Worm (Caenorhabditis elegans) whole organism, L4 larva: ENCODE measurements around the gene lys-6.

Experiments
- F44E2.7 ChIP-seq: fragments of 200-800 bp; sonication (Bioruptor generic); IDR thresholded peaks from 2 replicates; pipeline ENCODE4 v2.1.2; 2022; ENCODE audit warnings: missing genetic modification characterization, missing compliant biosample characterization
- F49E8.2 ChIP-seq: sonication (generic microtip); optimal IDR thresholded peaks from 2 replicates; lab custom pipeline; 2016; ENCODE audit warnings: missing compliant biosample characterization, mild to moderate bottlenecking, missing genetic modification characterization, borderline replicate concordance
- R02D3.7 ChIP-seq: fragments of 150-350 bp; sonication (generic microtip); optimal IDR thresholded peaks from 3 replicates; lab custom pipeline; 2014; ENCODE audit warnings: missing biosample characterization, missing genetic modification characterization
- T26A8.4 ChIP-seq: fragments of 200-800 bp; sonication (Bioruptor generic); IDR thresholded peaks from 2 replicates; pipeline ENCODE4 v1.3.6; 2022; ENCODE audit warnings: missing genetic modification characterization, missing compliant biosample characterization
- Y48G9A.11 ChIP-seq: fragments of 200-800 bp; sonication (Bioruptor generic); IDR thresholded peaks from 2 replicates; pipeline ENCODE4 v1.3.6; 2022; ENCODE audit warnings: missing genetic modification reagents, missing genetic modification characterization, missing compliant biosample characterization
- arid-1 ChIP-seq: fragments of 200-800 bp; sonication (Bioruptor generic); conservative IDR thresholded peaks from 2 replicates; pipeline ENCODE4 v1.3.6; 2022; ENCODE audit warnings: missing genetic modification reagents, missing genetic modification characterization, missing compliant biosample characterization
- ceh-28 ChIP-seq: fragments of 150-350 bp; optimal IDR thresholded peaks from 2 replicates; lab custom pipeline; 2014; ENCODE audit warnings: missing biosample characterization, missing genetic modification reagents, missing genetic modification characterization
- ceh-32 ChIP-seq: sonication (generic microtip); optimal IDR thresholded peaks from 2 replicates; lab custom pipeline; 2016; ENCODE audit warnings: mild to moderate bottlenecking, missing genetic modification characterization, missing compliant biosample characterization; ENCODE audit not compliant: poor library complexity
- ces-1 ChIP-seq: fragments of 150-350 bp; sonication (generic microtip); optimal IDR thresholded peaks from 4 replicates; lab custom pipeline; 2014; ENCODE audit warnings: missing biosample characterization, missing genetic modification reagents, missing genetic modification characterization
- cey-2 ChIP-seq: sonication (generic microtip); optimal IDR thresholded peaks from 3 replicates; lab custom pipeline; 2017; ENCODE audit warnings: missing genetic modification characterization, mild to moderate bottlenecking, missing compliant biosample characterization, antibody characterized with exemption, borderline replicate concordance; ENCODE audit not compliant: insufficient read depth
- daf-12 ChIP-seq: fragments of 150-350 bp; optimal IDR thresholded peaks from 2 replicates; lab custom pipeline; 2014; ENCODE audit warnings: missing biosample characterization, missing genetic modification reagents, missing genetic modification characterization
- daf-19 ChIP-seq: fragments of 200-800 bp; sonication (Bioruptor generic); conservative IDR thresholded peaks from 2 replicates; pipeline ENCODE4 v1.3.6; 2022; ENCODE audit warnings: missing genetic modification characterization, missing compliant biosample characterization
- dmd-8 ChIP-seq: fragments of 200-800 bp; sonication (Bioruptor generic); IDR thresholded peaks from 2 replicates; pipeline ENCODE4 v1.3.6; 2022; ENCODE audit warnings: missing genetic modification characterization, missing compliant biosample characterization
- dpl-1 ChIP-seq: fragments of 150-350 bp; optimal IDR thresholded peaks from 2 replicates; lab custom pipeline; 2014; ENCODE audit warnings: missing biosample characterization, missing genetic modification reagents, missing genetic modification characterization
- dve-1 ChIP-seq: sonication (generic microtip); optimal IDR thresholded peaks from 2 replicates; lab custom pipeline; 2017; ENCODE audit warnings: antibody characterized with exemption, mild to moderate bottlenecking, missing genetic modification characterization, missing compliant biosample characterization; ENCODE audit not compliant: insufficient read depth
- hif-1 ChIP-seq, 2 experiments: sonication (generic microtip); optimal IDR thresholded peaks; 2 replicates each; lab custom pipeline; 2016 to 2017; ENCODE audit warnings: missing compliant biosample characterization in 2 of 2, missing genetic modification characterization in 2 of 2, missing genetic modification reagents in 2 of 2, missing genotype in 2 of 2, mild to moderate bottlenecking in 1 of 2
- hlh-30 ChIP-seq: sonication (generic microtip); optimal IDR thresholded peaks from 2 replicates; lab custom pipeline; 2017; ENCODE audit warnings: antibody characterized with exemption, mild to moderate bottlenecking, missing genetic modification characterization, missing compliant biosample characterization; ENCODE audit not compliant: insufficient read depth
- hmg-1.1 ChIP-seq: fragments of 200-800 bp; sonication (Bioruptor generic); IDR thresholded peaks from 2 replicates; pipeline ENCODE4 v1.3.6; 2022; ENCODE audit warnings: missing genetic modification reagents, missing genetic modification characterization, missing compliant biosample characterization
- lim-7 ChIP-seq: fragments of 200-800 bp; sonication (Bioruptor generic); IDR thresholded peaks from 2 replicates; pipeline ENCODE4 v1.3.6; 2022; ENCODE audit warnings: missing genetic modification characterization, missing compliant biosample characterization
- lin-1 ChIP-seq: fragments of 200-800 bp; sonication (Bioruptor generic); IDR thresholded peaks from 2 replicates; pipeline ENCODE4 v1.3.6; 2022; ENCODE audit warnings: missing genetic modification reagents, missing genetic modification characterization, missing compliant biosample characterization
- lin-29 ChIP-seq: fragments of 200-800 bp; sonication (Bioruptor generic); IDR thresholded peaks from 2 replicates; pipeline ENCODE4 v1.3.6; 2022; ENCODE audit warnings: missing genetic modification reagents, missing genetic modification characterization, missing compliant biosample characterization
- lsy-2 ChIP-seq, 2 experiments: fragments of 150-350 bp in 1 of 2; sonication (generic microtip) in 1 of 2; optimal IDR thresholded peaks; 2 replicates each; lab custom pipeline; 2014 to 2017; ENCODE audit warnings: missing biosample characterization in 2 of 2, missing genetic modification characterization in 2 of 2
- madf-9 ChIP-seq: fragments of 200-800 bp; sonication (Bioruptor generic); conservative IDR thresholded peaks from 2 replicates; pipeline ENCODE4 v1.3.6; 2022; ENCODE audit warnings: missing genetic modification reagents, missing genetic modification characterization, missing compliant biosample characterization
- mdt-29 ChIP-seq: fragments of 200-800 bp; sonication (Bioruptor generic); IDR thresholded peaks from 2 replicates; pipeline ENCODE4 v1.3.6; 2022; ENCODE audit warnings: missing genetic modification reagents, missing genetic modification characterization, missing compliant biosample characterization
- mep-1 ChIP-seq: fragments of 150-350 bp; sonication (generic microtip); optimal IDR thresholded peaks from 3 replicates; lab custom pipeline; 2014; ENCODE audit warnings: missing biosample characterization, missing genetic modification characterization
- mes-2 ChIP-seq: sonication (generic microtip); optimal IDR thresholded peaks from 2 replicates; lab custom pipeline; 2016; ENCODE audit warnings: missing genotype, mild to moderate bottlenecking, missing genetic modification characterization, missing compliant biosample characterization; ENCODE audit not compliant: poor library complexity, severe bottlenecking
- mxl-2 ChIP-seq: fragments of 200-800 bp; sonication (Bioruptor generic); conservative IDR thresholded peaks from 2 replicates; pipeline ENCODE4 v1.3.6; 2022; ENCODE audit warnings: missing genetic modification reagents, missing genetic modification characterization, missing compliant biosample characterization
- nhr-102 ChIP-seq: sonication (generic microtip); optimal IDR thresholded peaks from 2 replicates; lab custom pipeline; 2016; ENCODE audit warnings: mild to moderate bottlenecking, missing genetic modification characterization, moderate library complexity, missing compliant biosample characterization
- nhr-11 ChIP-seq: fragments of 150-350 bp; optimal IDR thresholded peaks from 2 replicates; lab custom pipeline; 2014; ENCODE audit warnings: missing biosample characterization, missing genetic modification characterization
- nhr-111 ChIP-seq: fragments of 200-800 bp; sonication (Bioruptor generic); optimal IDR thresholded peaks from 2 replicates; lab custom pipeline; 2018; ENCODE audit warnings: mild to moderate bottlenecking, missing genetic modification characterization, missing compliant biosample characterization
- nhr-237 ChIP-seq: sonication (generic microtip); optimal IDR thresholded peaks from 2 replicates; lab custom pipeline; 2017; ENCODE audit warnings: missing biosample characterization, missing genetic modification characterization
- nhr-25 ChIP-seq: sonication (generic microtip); optimal IDR thresholded peaks from 2 replicates; lab custom pipeline; 2017; ENCODE audit warnings: missing genetic modification characterization, mild to moderate bottlenecking, missing compliant biosample characterization, antibody characterized with exemption, moderate library complexity, borderline replicate concordance; ENCODE audit not compliant: insufficient read depth
- nhr-28 ChIP-seq: fragments of 150-350 bp; optimal IDR thresholded peaks from 2 replicates; lab custom pipeline; 2014; ENCODE audit warnings: missing biosample characterization, missing genetic modification characterization
- nhr-42 ChIP-seq: fragments of 200-800 bp; sonication (Bioruptor generic); IDR thresholded peaks from 2 replicates; pipeline ENCODE4 v1.3.6; 2022; ENCODE audit warnings: missing genetic modification characterization, missing compliant biosample characterization
- nhr-48 ChIP-seq: sonication (generic microtip); optimal IDR thresholded peaks from 2 replicates; lab custom pipeline; 2016; ENCODE audit warnings: mild to moderate bottlenecking, missing genetic modification characterization, missing compliant biosample characterization
- nhr-76 ChIP-seq: fragments of 150-350 bp; optimal IDR thresholded peaks from 2 replicates; lab custom pipeline; 2014; ENCODE audit warnings: missing biosample characterization, missing genetic modification characterization
- nhr-77 ChIP-seq: fragments of 150-350 bp; optimal IDR thresholded peaks from 2 replicates; lab custom pipeline; 2014; ENCODE audit warnings: missing biosample characterization, missing genetic modification characterization
- pha-4 ChIP-seq, 2 experiments: fragments of 150-350 bp in 1 of 2; fragments of 200-800 bp in 1 of 2; sonication (Bioruptor generic) in 1 of 2; IDR thresholded peaks in 1 of 2; optimal IDR thresholded peaks in 1 of 2; 2 replicates each; pipeline versions ENCODE4 v1.3.6 to Lab custom; 2014 to 2022; ENCODE audit warnings: missing genetic modification characterization in 2 of 2, missing genetic modification reagents in 2 of 2, missing biosample characterization in 1 of 2, missing compliant biosample characterization in 1 of 2
- saeg-2 ChIP-seq: fragments of 200-800 bp; sonication (Bioruptor generic); IDR thresholded peaks from 2 replicates; pipeline ENCODE4 v1.3.6; 2022; ENCODE audit warnings: missing genetic modification reagents, missing genetic modification characterization, missing compliant biosample characterization
- sdz-12 ChIP-seq: fragments of 200-800 bp; sonication (Bioruptor generic); optimal IDR thresholded peaks from 2 replicates; lab custom pipeline; 2018; ENCODE audit warnings: mild to moderate bottlenecking, missing genetic modification characterization, missing compliant biosample characterization
- set-16 ChIP-seq: fragments of 200-800 bp; sonication (Bioruptor generic); IDR thresholded peaks from 2 replicates; pipeline ENCODE4 v1.3.6; 2022; ENCODE audit warnings: missing genetic modification reagents, missing genetic modification characterization, missing compliant biosample characterization
- snpc-1.2 ChIP-seq: fragments of 200-800 bp; sonication (Bioruptor generic); IDR thresholded peaks from 2 replicates; pipeline ENCODE4 v1.3.6; 2022; ENCODE audit warnings: missing genetic modification reagents, missing genetic modification characterization, missing compliant biosample characterization
- spr-3 ChIP-seq: fragments of 200-800 bp; sonication (Bioruptor generic); optimal IDR thresholded peaks from 2 replicates; lab custom pipeline; 2018; ENCODE audit warnings: mild to moderate bottlenecking, missing genetic modification characterization, missing compliant biosample characterization
- tra-1 ChIP-seq: fragments of 200-800 bp; sonication (Bioruptor generic); IDR thresholded peaks from 2 replicates; pipeline ENCODE4 v1.3.6; 2022; ENCODE audit warnings: missing genetic modification reagents, missing genetic modification characterization, missing compliant biosample characterization
- unc-130 ChIP-seq: sonication (generic microtip); optimal IDR thresholded peaks from 2 replicates; lab custom pipeline; 2016; ENCODE audit warnings: missing genetic modification reagents, missing genetic modification characterization, missing compliant biosample characterization

The lys-6 gene

ce11 chrIV:11594191-11594673 lies 33.5 kb downstream of the lys-6 start, which contains the start of gene mig-38 (continued):
- peak; percentile 47 for TF ChIP-seq hlh-30
- TF ChIP-seq pha-4 (GFP tag; IDR thresholded peaks at IDR 0.05; lab: Robert Waterston, UW): no peak
- no peak for TF ChIP-seq pha-4 (tag; optimal IDR thresholded peaks at IDR 0.05; lab: Kevin White, UChicago)
- TF ChIP-seq nhr-42 (GFP tag; lab: Robert Waterston, UW): no peak
- no peak for TF ChIP-seq mxl-2 (GFP tag; lab: Robert Waterston, UW)
- no peak for TF ChIP-seq lim-7 (GFP tag; lab: Robert Waterston, UW)
- peak; percentile 7 for TF ChIP-seq nhr-111 (GFP tag; lab: Kevin White, UChicago)
- TF ChIP-seq lsy-2 (tag; optimal IDR thresholded peaks at IDR 0.05; lab: Kevin White, UChicago): peak in 1 of 2 experiments; percentile 50
- TF ChIP-seq ces-1 (GFP tag; lab: Kevin White, UChicago): no peak
- TF ChIP-seq lin-1: no peak
- 0 out of 2 replicates have a peak, but pooled peaks have one; percentile 69 for TF ChIP-seq daf-19 (GFP tag; lab: Robert Waterston, UW)
- no peak for TF ChIP-seq saeg-2
- TF ChIP-seq mep-1: peak; percentile 50
- TF ChIP-seq nhr-48 (tag; lab: Kevin White, UChicago): peak; percentile 65
- no peak for TF ChIP-seq spr-3 (GFP tag; lab: Kevin White, UChicago)
- TF ChIP-seq nhr-28 (tag; lab: Kevin White, UChicago): peak; percentile 34
- TF ChIP-seq R02D3.7 (tag; lab: Kevin White, UChicago): no peak
- TF ChIP-seq snpc-1.2: no peak
- no peak for TF ChIP-seq nhr-76
- TF ChIP-seq unc-130: no peak
- no peak for TF ChIP-seq madf-9 (GFP tag; lab: Robert Waterston, UW)
- no peak for TF ChIP-seq F44E2.7 (GFP tag; lab: Robert Waterston, UW)

- TF ChIP-seq R02D3.7 (tag; lab: Kevin White, UChicago): no peak
- no peak for TF ChIP-seq Y48G9A.11 (GFP tag; lab: Robert Waterston, UW)
- TF ChIP-seq hif-1 (tag; optimal IDR thresholded peaks at IDR 0.05; lab: Kevin White, UChicago): peak; percentile 15 to 75
- no peak for TF ChIP-seq lin-29
- TF ChIP-seq hmg-1.1 (GFP tag; lab: Robert Waterston, UW): peak; percentile 95
- TF ChIP-seq ceh-32: no peak
- peak; percentile 57 for TF ChIP-seq dpl-1 (GFP tag; lab: Kevin White, UChicago)
- TF ChIP-seq nhr-102 (tag; lab: Kevin White, UChicago): peak; percentile 34
- TF ChIP-seq sdz-12 (GFP tag; lab: Kevin White, UChicago): no peak
- no peak; the same call in 1 of the 2 replicates for TF ChIP-seq lin-1
- TF ChIP-seq mes-2 (tag; lab: Kevin White, UChicago): peak; percentile 83
- peak; percentile 73 for TF ChIP-seq nhr-11 (tag; lab: Kevin White, UChicago)
- peak; percentile 74 for TF ChIP-seq T26A8.4 (GFP tag; lab: Robert Waterston, UW)
- no peak for TF ChIP-seq nhr-76
- peak; percentile 85 for TF ChIP-seq dve-1 (tag; lab: Kevin White, UChicago)
- TF ChIP-seq set-16 (GFP tag; lab: Robert Waterston, UW): no peak
- peak; percentile 72 for TF ChIP-seq tra-1 (GFP tag; lab: Robert Waterston, UW)
- peak; percentile 25; the same call in 1 of the 2 replicates for TF ChIP-seq dmd-8 (GFP tag; lab: Robert Waterston, UW)
- TF ChIP-seq mdt-29 (GFP tag; lab: Robert Waterston, UW): no peak; the same call in 1 of the 2 replicates
- TF ChIP-seq lsy-2 (tag; optimal IDR thresholded peaks at IDR 0.05; lab: Kevin White, UChicago): peak; percentile 78 to 91
- TF ChIP-seq daf-12 (tag; lab: Kevin White, UChicago): no peak
- peak; percentile 73 for TF ChIP-seq arid-1 (GFP tag; lab: Robert Waterston, UW)
- TF ChIP-seq ceh-28 (tag; lab: Kevin White, UChicago): peak; percentile 41
- TF ChIP-seq cey-2 (tag; lab: Kevin White, UChicago): no peak
- TF ChIP-seq nhr-237: no peak
- peak; percentile 30; the same call in 1 of the 2 replicates for TF ChIP-seq pha-4 (GFP tag; IDR thresholded peaks at IDR 0.05; lab: Robert Waterston, UW)
- peak; percentile 62 for TF ChIP-seq pha-4 (tag; optimal IDR thresholded peaks at IDR 0.05; lab: Kevin White, UChicago)
- peak; percentile 38 for TF ChIP-seq nhr-25 (tag; lab: Kevin White, UChicago)
- TF ChIP-seq nhr-77: peak; percentile 17
- TF ChIP-seq F49E8.2 (tag; lab: Kevin White, UChicago): no peak
Measured at ce11 chrIV:11593415-11594190, 34.1 kb downstream of the lys-6 start, which contains the start of gene F40F11.3. Gene F40F11.3, minus strand, starts transcription at chrIV:11594003.
